Worm (Caenorhabditis elegans) whole organism, late embryonic: ENCODE results near the gene emg-1.

ENCODE experiments used
- C08G9.2 ChIP-seq: sonication (generic microtip); optimal IDR thresholded peaks from 2 replicates; lab custom pipeline; 2016; ENCODE audit warnings: mild to moderate bottlenecking, missing genetic modification characterization, moderate library complexity, missing compliant biosample characterization
- ceh-30 ChIP-seq: fragments of 150-350 bp; optimal IDR thresholded peaks from 2 replicates; lab custom pipeline; 2014; ENCODE audit warnings: missing biosample characterization, missing genetic modification characterization
- ceh-34 ChIP-seq: sonication (generic microtip); optimal IDR thresholded peaks from 2 replicates; lab custom pipeline; 2016; ENCODE audit warnings: mild to moderate bottlenecking, missing genetic modification characterization, missing compliant biosample characterization
- ceh-6 ChIP-seq: fragments of 200-800 bp; sonication (Bioruptor generic); optimal IDR thresholded peaks from 2 replicates; lab custom pipeline; 2018; ENCODE audit warnings: mild to moderate bottlenecking, missing genetic modification characterization, missing compliant biosample characterization
- che-1 ChIP-seq: sonication (generic microtip); optimal IDR thresholded peaks from 2 replicates; lab custom pipeline; 2016; ENCODE audit warnings: mild to moderate bottlenecking, missing genetic modification characterization, missing compliant biosample characterization
- dmd-4 ChIP-seq: sonication (generic microtip); optimal IDR thresholded peaks from 2 replicates; lab custom pipeline; 2016; ENCODE audit warnings: borderline replicate concordance, missing genetic modification characterization, missing compliant biosample characterization
- gmeb-2 ChIP-seq: sonication (generic microtip); optimal IDR thresholded peaks from 2 replicates; lab custom pipeline; 2016; ENCODE audit warnings: missing genetic modification characterization, inconsistent platforms, missing compliant biosample characterization
- hlh-15 ChIP-seq: sonication (generic microtip); optimal IDR thresholded peaks from 2 replicates; lab custom pipeline; 2016; ENCODE audit warnings: missing genetic modification characterization, missing compliant biosample characterization
- hlh-6 ChIP-seq: sonication (generic microtip); optimal IDR thresholded peaks from 2 replicates; lab custom pipeline; 2016; ENCODE audit warnings: missing genotype, missing genetic modification characterization, missing compliant biosample characterization
- lim-6 ChIP-seq: sonication (generic microtip); optimal IDR thresholded peaks from 2 replicates; lab custom pipeline; 2016; ENCODE audit warnings: missing genetic modification characterization, missing compliant biosample characterization
- odd-2 ChIP-seq: sonication (generic microtip); optimal IDR thresholded peaks from 2 replicates; lab custom pipeline; 2017; ENCODE audit warnings: antibody characterized with exemption, mild to moderate bottlenecking, missing genetic modification characterization, missing compliant biosample characterization
- pag-3 ChIP-seq: sonication (generic microtip); optimal IDR thresholded peaks from 2 replicates; lab custom pipeline; 2016; ENCODE audit warnings: missing compliant biosample characterization, missing genetic modification characterization, borderline replicate concordance
- pax-1 ChIP-seq: fragments of 150-350 bp; optimal IDR thresholded peaks from 2 replicates; lab custom pipeline; 2014; ENCODE audit warnings: missing biosample characterization, missing genetic modification characterization
- pros-1 ChIP-seq: fragments of 150-350 bp; optimal IDR thresholded peaks from 2 replicates; lab custom pipeline; 2014; ENCODE audit warnings: missing biosample characterization, missing genetic modification reagents, missing genetic modification characterization
- tbx-2 ChIP-seq: sonication (generic microtip); optimal IDR thresholded peaks from 2 replicates; lab custom pipeline; 2016; ENCODE audit warnings: missing genetic modification characterization, missing compliant biosample characterization
- unc-42 ChIP-seq: sonication (generic microtip); optimal IDR thresholded peaks from 2 replicates; lab custom pipeline; 2016; ENCODE audit warnings: missing genotype, missing genetic modification characterization, missing compliant biosample characterization

emg-1 gene

DNA sequence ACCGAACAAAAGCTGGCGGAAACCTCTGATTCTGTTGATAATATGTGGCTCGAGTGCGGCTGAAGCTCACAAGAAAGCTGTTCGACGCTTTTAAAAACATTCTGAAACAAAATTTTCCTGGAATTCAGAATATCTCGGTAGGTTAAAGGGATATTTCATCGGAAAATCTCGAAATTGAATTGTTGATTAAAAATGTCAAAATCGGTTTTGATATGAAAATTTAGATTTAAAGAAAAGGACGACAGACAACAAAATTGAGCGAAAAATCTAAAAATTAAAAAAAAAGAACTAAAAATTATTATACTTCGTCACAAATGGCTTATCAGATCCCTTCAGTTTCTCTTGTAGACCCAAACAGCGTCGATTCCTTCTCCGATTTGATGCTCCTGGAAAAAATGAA lies 51.1 kb downstream of the emg-1 start, which contains the start of gene Y39A1A.20:
Gene Y39A1A.20 (minus strand): TSS at position 101 of the 400 bp plus-strand sequence.
- TF ChIP-seq unc-42 (tag; lab: Kevin White, UChicago), result no peak
- no peak for TF ChIP-seq ceh-6 (GFP tag; lab: Kevin White, UChicago)
- TF ChIP-seq pax-1 (tag; lab: Kevin White, UChicago), result no peak
- TF ChIP-seq hlh-6, result no peak
- no peak for TF ChIP-seq che-1 (tag; lab: Kevin White, UChicago)
- no peak for TF ChIP-seq dmd-4 (tag; lab: Kevin White, UChicago)
- no peak for TF ChIP-seq lim-6
- TF ChIP-seq pag-3 (tag; lab: Kevin White, UChicago), result no peak
- TF ChIP-seq hlh-15 (tag; lab: Kevin White, UChicago), result no peak
- no peak for TF ChIP-seq ceh-34 (tag; lab: Kevin White, UChicago)
- TF ChIP-seq ceh-30 (tag; lab: Kevin White, UChicago), result no peak
- TF ChIP-seq gmeb-2 (tag; lab: Kevin White, UChicago), result no peak
- no peak for TF ChIP-seq tbx-2 (tag; lab: Kevin White, UChicago)
- no peak for TF ChIP-seq pros-1
- no peak for TF ChIP-seq C08G9.2 (tag; lab: Kevin White, UChicago)
- TF ChIP-seq odd-2 (tag; lab: Kevin White, UChicago), result no peak
- TF ChIP-seq, all 69 proteins: peak for 0
